Worm (Caenorhabditis elegans) whole organism, L4/young adult: ENCODE data around the gene fbxa-201.

Experiments used
- W03F9.2 ChIP-seq: fragments of 150-350 bp; optimal IDR thresholded peaks from 2 replicates; lab custom pipeline; 2014; ENCODE audit warnings: missing biosample characterization, missing genetic modification characterization
- dao-5 ChIP-seq: sonication (generic microtip); optimal IDR thresholded peaks from 2 replicates; lab custom pipeline; 2016; ENCODE audit warnings: missing genotype, missing genetic modification characterization, moderate library complexity, missing compliant biosample characterization
- him-1 ChIP-seq: sonication (generic microtip); optimal IDR thresholded peaks from 2 replicates; lab custom pipeline; 2016; ENCODE audit warnings: missing genotype, missing genetic modification reagents, missing genetic modification characterization, missing compliant biosample characterization

The fbxa-201 gene

DNA sequence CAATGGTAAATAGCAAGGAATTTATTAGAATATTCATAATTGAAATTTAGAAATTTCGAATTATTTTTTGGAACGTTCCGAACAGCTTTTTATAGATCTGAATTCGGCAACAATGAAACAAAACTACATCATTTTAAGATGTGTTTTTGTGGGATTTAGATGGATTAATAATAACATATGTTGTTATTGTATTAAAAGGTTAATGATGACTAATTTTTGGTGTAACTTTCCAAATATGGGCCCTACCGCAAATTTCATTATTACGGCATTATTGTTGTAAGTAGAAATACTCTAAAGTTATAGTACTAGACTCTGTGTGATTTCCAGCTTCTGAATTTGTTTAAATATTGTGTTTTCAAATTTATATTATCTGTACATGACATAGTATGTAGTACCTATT, 38.7 kb downstream of the fbxa-201 start, which contains the start of gene F59A7.11:
TSS of gene F59A7.11 (minus strand) at position 101 of the 400 bp plus-strand sequence.
- TF ChIP-seq dao-5 (tag; lab: Kevin White, UChicago), result no peak
- TF ChIP-seq W03F9.2 (tag; lab: Kevin White, UChicago), result no peak
- TF ChIP-seq him-1 (tag; lab: Kevin White, UChicago), result no peak

DNA sequence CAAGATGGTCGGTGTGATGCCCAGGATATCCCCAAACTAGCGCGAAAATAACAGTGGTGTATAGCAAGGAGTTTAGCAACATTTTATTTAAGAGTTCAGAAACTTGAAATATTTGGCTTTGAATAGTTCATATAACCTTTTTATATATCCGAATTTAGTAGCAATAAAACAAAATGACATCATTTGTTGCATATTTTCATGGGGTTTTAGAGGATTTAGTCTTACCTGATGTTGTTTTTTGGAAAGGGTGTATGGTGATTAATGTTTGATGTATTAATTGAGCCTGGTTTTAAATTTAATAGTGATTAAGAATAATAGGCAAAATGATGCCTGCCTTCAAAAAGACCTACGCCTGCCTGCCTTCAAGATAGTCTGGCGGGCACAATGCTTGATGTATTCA, 41.3 kb downstream of the fbxa-201 start, which contains the start of gene F59A7.2:
TSS of gene F59A7.2 (minus strand) at position 101 of the 400 bp plus-strand sequence.
- no peak for TF ChIP-seq him-1 (tag; lab: Kevin White, UChicago)
- no peak for TF ChIP-seq W03F9.2 (tag; lab: Kevin White, UChicago)
- TF ChIP-seq dao-5 (tag; lab: Kevin White, UChicago), result no peak

DNA sequence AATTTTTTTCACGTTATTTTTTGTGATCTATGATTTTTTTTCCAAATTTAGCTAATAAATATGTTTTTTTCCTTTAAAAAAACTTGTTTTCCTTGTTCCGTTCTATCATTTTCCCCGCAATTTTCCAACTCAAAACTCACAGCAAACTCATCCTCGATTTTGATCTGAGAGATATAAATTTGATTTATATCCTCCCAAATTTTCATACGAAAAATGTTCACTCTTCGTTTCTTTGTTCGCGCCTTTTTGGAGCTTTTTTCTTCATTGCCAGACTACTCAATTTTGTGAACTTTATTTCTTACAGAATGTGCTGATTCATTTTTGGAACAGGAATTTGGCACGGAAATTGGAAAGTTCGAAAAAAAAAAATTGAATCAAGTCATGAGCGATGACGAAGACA, 43.5 kb downstream of the fbxa-201 start, which contains the start of gene F59A7.14:
TSS of gene F59A7.14 (plus strand) at position 301 of the 400 bp plus-strand sequence.
- TF ChIP-seq dao-5 (tag; lab: Kevin White, UChicago) (no peak), him-1 (tag; lab: Kevin White, UChicago) (no peak), W03F9.2 (tag; lab: Kevin White, UChicago) (no peak)

DNA sequence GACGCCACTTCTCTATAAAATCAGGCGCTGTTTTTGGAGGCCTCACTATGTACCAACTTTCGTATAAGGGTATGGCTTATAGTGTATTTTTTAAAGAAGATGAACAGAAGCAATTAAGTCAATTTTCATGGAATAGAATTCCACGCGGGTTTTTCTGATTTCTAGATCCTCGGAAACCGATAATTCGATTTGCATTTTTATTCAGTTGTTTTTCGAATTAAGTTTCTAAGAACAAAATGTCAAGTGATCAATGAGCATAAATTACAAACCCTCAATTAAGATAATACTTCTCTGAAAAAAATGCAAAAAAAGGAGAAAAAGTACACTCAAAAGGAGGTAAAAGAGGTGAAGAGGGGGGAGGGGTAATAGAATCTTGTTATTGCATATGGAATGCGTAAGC, 46.1 kb downstream of the fbxa-201 start:
- TF ChIP-seq dao-5 (tag; lab: Kevin White, UChicago) (no peak), him-1 (tag; lab: Kevin White, UChicago) (no peak), W03F9.2 (tag; lab: Kevin White, UChicago) (no peak)

DNA sequence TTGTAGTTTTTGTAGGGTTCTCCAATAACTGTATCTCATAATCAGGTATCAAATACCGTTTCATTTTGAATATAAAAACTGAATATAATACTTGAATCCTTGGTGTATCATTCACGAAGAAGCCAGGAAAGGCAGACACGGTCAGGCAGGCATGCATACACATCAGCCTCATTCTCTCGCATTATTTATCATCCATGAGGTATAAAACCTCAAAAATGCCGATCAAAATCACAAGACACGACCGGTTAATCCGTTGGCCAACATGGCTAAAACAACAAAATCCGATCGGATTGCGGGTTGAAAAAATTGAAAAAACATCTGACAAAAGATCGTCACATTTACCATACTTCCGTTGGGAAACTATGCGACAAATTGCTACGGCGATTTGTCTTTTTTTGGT, 47.2 kb downstream of the fbxa-201 start, which contains the start of gene F59A7.5:
TSS of gene F59A7.5 (plus strand) at position 301 of the 400 bp plus-strand sequence.
- TF ChIP-seq him-1 (tag; lab: Kevin White, UChicago), result no peak
- no peak for TF ChIP-seq dao-5 (tag; lab: Kevin White, UChicago)
- TF ChIP-seq W03F9.2 (tag; lab: Kevin White, UChicago), result no peak
